Worm (Caenorhabditis elegans) whole organism, L4 larva: ENCODE data around the gene ugt-4.

Experiments
- F26F4.8 ChIP-seq: fragments of 200-800 bp; sonication (Bioruptor generic); conservative IDR thresholded peaks from 2 replicates; pipeline ENCODE4 v1.3.6; 2022; ENCODE audit warnings: missing genetic modification characterization, missing compliant biosample characterization
- T20F7.1 ChIP-seq: fragments of 200-800 bp; sonication (Bioruptor generic); optimal IDR thresholded peaks from 2 replicates; lab custom pipeline; 2018; ENCODE audit warnings: mild to moderate bottlenecking, missing genetic modification characterization, missing compliant biosample characterization
- T26A8.4 ChIP-seq: fragments of 200-800 bp; sonication (Bioruptor generic); IDR thresholded peaks from 2 replicates; pipeline ENCODE4 v1.3.6; 2022; ENCODE audit warnings: missing genetic modification characterization, missing compliant biosample characterization
- Y48G9A.11 ChIP-seq: fragments of 200-800 bp; sonication (Bioruptor generic); IDR thresholded peaks from 2 replicates; pipeline ENCODE4 v1.3.6; 2022; ENCODE audit warnings: missing genetic modification reagents, missing genetic modification characterization, missing compliant biosample characterization
- Y5F2A.4 ChIP-seq: fragments of 200-800 bp; sonication (Bioruptor generic); optimal IDR thresholded peaks from 2 replicates; lab custom pipeline; 2018; ENCODE audit warnings: mild to moderate bottlenecking, missing genetic modification characterization, missing compliant biosample characterization
- ZK546.5 ChIP-seq, 2 experiments: sonication (generic microtip); optimal IDR thresholded peaks; 2 replicates each; lab custom pipeline; 2017; ENCODE audit warnings: missing biosample characterization in 2 of 2, missing genetic modification characterization in 2 of 2
- aha-1 ChIP-seq: fragments of 150-350 bp; peaks from one replicate; lab custom pipeline; 2014; ENCODE audit warnings: missing biosample characterization, missing genetic modification characterization
- ama-1 ChIP-seq: fragments of 150-350 bp; optimal IDR thresholded peaks from 2 replicates; lab custom pipeline; 2014; ENCODE audit warnings: inconsistent platforms, mixed read lengths
- arid-1 ChIP-seq: fragments of 200-800 bp; sonication (Bioruptor generic); conservative IDR thresholded peaks from 2 replicates; pipeline ENCODE4 v1.3.6; 2022; ENCODE audit warnings: missing genetic modification reagents, missing genetic modification characterization, missing compliant biosample characterization
- ceh-20 ChIP-seq: fragments of 200-800 bp; sonication (Bioruptor generic); IDR thresholded peaks from 2 replicates; pipeline ENCODE4 v1.3.6; 2022; ENCODE audit warnings: missing genetic modification reagents, missing genetic modification characterization, missing compliant biosample characterization
- ceh-28 ChIP-seq: fragments of 150-350 bp; optimal IDR thresholded peaks from 2 replicates; lab custom pipeline; 2014; ENCODE audit warnings: missing biosample characterization, missing genetic modification reagents, missing genetic modification characterization
- ceh-32 ChIP-seq: sonication (generic microtip); optimal IDR thresholded peaks from 2 replicates; lab custom pipeline; 2016; ENCODE audit warnings: mild to moderate bottlenecking, missing genetic modification characterization, missing compliant biosample characterization; ENCODE audit not compliant: poor library complexity
- ceh-62 ChIP-seq: sonication (generic microtip); optimal IDR thresholded peaks from 2 replicates; lab custom pipeline; 2017; ENCODE audit warnings: missing biosample characterization, missing genetic modification characterization
- ceh-82 ChIP-seq: sonication (generic microtip); optimal IDR thresholded peaks from 2 replicates; lab custom pipeline; 2017; ENCODE audit warnings: missing biosample characterization, missing genetic modification characterization
- ces-1 ChIP-seq: fragments of 150-350 bp; sonication (generic microtip); optimal IDR thresholded peaks from 4 replicates; lab custom pipeline; 2014; ENCODE audit warnings: missing biosample characterization, missing genetic modification reagents, missing genetic modification characterization
- cey-2 ChIP-seq: sonication (generic microtip); optimal IDR thresholded peaks from 3 replicates; lab custom pipeline; 2017; ENCODE audit warnings: missing genetic modification characterization, mild to moderate bottlenecking, missing compliant biosample characterization, antibody characterized with exemption, borderline replicate concordance; ENCODE audit not compliant: insufficient read depth
- daf-16 ChIP-seq, 3 experiments: sonication (generic microtip); optimal IDR thresholded peaks; 2 replicates each; lab custom pipeline; 2016 to 2017; ENCODE audit warnings: missing genetic modification characterization in 3 of 3, missing genetic modification reagents in 3 of 3, mild to moderate bottlenecking in 2 of 3, missing compliant biosample characterization in 2 of 3, missing biosample characterization in 1 of 3, moderate library complexity in 1 of 3
- daf-8 ChIP-seq: fragments of 200-800 bp; sonication (Bioruptor generic); IDR thresholded peaks from 2 replicates; pipeline ENCODE4 v1.3.6; 2022; ENCODE audit warnings: missing genetic modification characterization, missing compliant biosample characterization
- dmd-8 ChIP-seq: fragments of 200-800 bp; sonication (Bioruptor generic); IDR thresholded peaks from 2 replicates; pipeline ENCODE4 v1.3.6; 2022; ENCODE audit warnings: missing genetic modification characterization, missing compliant biosample characterization
- egl-27 ChIP-seq: sonication (generic microtip); optimal IDR thresholded peaks from 3 replicates; lab custom pipeline; 2017; ENCODE audit warnings: missing biosample characterization, missing genetic modification reagents, missing genetic modification characterization
- gei-8 ChIP-seq: fragments of 200-800 bp; sonication (Bioruptor generic); optimal IDR thresholded peaks from 2 replicates; lab custom pipeline; 2018; ENCODE audit warnings: mild to moderate bottlenecking, missing genetic modification characterization, missing compliant biosample characterization
- hif-1 ChIP-seq, 2 experiments: sonication (generic microtip); optimal IDR thresholded peaks; 2 replicates each; lab custom pipeline; 2016 to 2017; ENCODE audit warnings: missing compliant biosample characterization in 2 of 2, missing genetic modification characterization in 2 of 2, missing genetic modification reagents in 2 of 2, missing genotype in 2 of 2, mild to moderate bottlenecking in 1 of 2
- lim-7 ChIP-seq: fragments of 200-800 bp; sonication (Bioruptor generic); IDR thresholded peaks from 2 replicates; pipeline ENCODE4 v1.3.6; 2022; ENCODE audit warnings: missing genetic modification characterization, missing compliant biosample characterization
- lin-15B ChIP-seq: fragments of 150-350 bp; sonication (generic microtip); optimal IDR thresholded peaks from 3 replicates; lab custom pipeline; 2014; ENCODE audit warnings: missing biosample characterization, missing genetic modification characterization
- lin-29 ChIP-seq: fragments of 200-800 bp; sonication (Bioruptor generic); IDR thresholded peaks from 2 replicates; pipeline ENCODE4 v1.3.6; 2022; ENCODE audit warnings: missing genetic modification reagents, missing genetic modification characterization, missing compliant biosample characterization
- lin-38 ChIP-seq: fragments of 200-800 bp; sonication (Bioruptor generic); IDR thresholded peaks from 2 replicates; pipeline ENCODE4 v1.3.6; 2022; ENCODE audit warnings: missing genetic modification reagents, missing genetic modification characterization, missing compliant biosample characterization
- lsy-2 ChIP-seq, 2 experiments: fragments of 150-350 bp in 1 of 2; sonication (generic microtip) in 1 of 2; optimal IDR thresholded peaks; 2 replicates each; lab custom pipeline; 2014 to 2017; ENCODE audit warnings: missing biosample characterization in 2 of 2, missing genetic modification characterization in 2 of 2
- madf-5 ChIP-seq, 2 experiments: fragments of 200-800 bp; sonication (Bioruptor generic); IDR thresholded peaks; 2 replicates each; pipeline ENCODE4 v1.3.6; 2022; ENCODE audit warnings: missing compliant biosample characterization in 2 of 2, missing genetic modification characterization in 2 of 2
- mxl-2 ChIP-seq: fragments of 200-800 bp; sonication (Bioruptor generic); conservative IDR thresholded peaks from 2 replicates; pipeline ENCODE4 v1.3.6; 2022; ENCODE audit warnings: missing genetic modification reagents, missing genetic modification characterization, missing compliant biosample characterization
- mxl-3 ChIP-seq: fragments of 200-800 bp; sonication (Bioruptor generic); optimal IDR thresholded peaks from 2 replicates; lab custom pipeline; 2018; ENCODE audit warnings: mild to moderate bottlenecking, missing genetic modification characterization, missing compliant biosample characterization
- nhr-10 ChIP-seq: fragments of 150-350 bp; optimal IDR thresholded peaks from 2 replicates; lab custom pipeline; 2014; ENCODE audit warnings: missing biosample characterization, missing genetic modification characterization
- nhr-111 ChIP-seq: fragments of 200-800 bp; sonication (Bioruptor generic); optimal IDR thresholded peaks from 2 replicates; lab custom pipeline; 2018; ENCODE audit warnings: mild to moderate bottlenecking, missing genetic modification characterization, missing compliant biosample characterization
- nhr-28 ChIP-seq: fragments of 150-350 bp; optimal IDR thresholded peaks from 2 replicates; lab custom pipeline; 2014; ENCODE audit warnings: missing biosample characterization, missing genetic modification characterization
- nhr-6 ChIP-seq: fragments of 150-350 bp; optimal IDR thresholded peaks from 2 replicates; lab custom pipeline; 2014; ENCODE audit warnings: missing biosample characterization, missing genetic modification characterization
- nhr-77 ChIP-seq: fragments of 150-350 bp; optimal IDR thresholded peaks from 2 replicates; lab custom pipeline; 2014; ENCODE audit warnings: missing biosample characterization, missing genetic modification characterization
- saeg-2 ChIP-seq: fragments of 200-800 bp; sonication (Bioruptor generic); IDR thresholded peaks from 2 replicates; pipeline ENCODE4 v1.3.6; 2022; ENCODE audit warnings: missing genetic modification reagents, missing genetic modification characterization, missing compliant biosample characterization
- skn-1 ChIP-seq: fragments of 150-350 bp; optimal IDR thresholded peaks from 2 replicates; lab custom pipeline; 2014; ENCODE audit warnings: missing biosample characterization, missing genetic modification characterization
- spr-1 ChIP-seq: sonication (generic microtip); optimal IDR thresholded peaks from 2 replicates; lab custom pipeline; 2016; ENCODE audit warnings: mild to moderate bottlenecking, missing genetic modification characterization, missing compliant biosample characterization
- unc-130 ChIP-seq: sonication (generic microtip); optimal IDR thresholded peaks from 2 replicates; lab custom pipeline; 2016; ENCODE audit warnings: missing genetic modification reagents, missing genetic modification characterization, missing compliant biosample characterization
- unc-62 ChIP-seq, 3 experiments: fragments of 150-350 bp in 1 of 3; sonication (generic microtip); optimal IDR thresholded peaks in 2 of 3; peaks in 1 of 3; 1 replicate in 1 of 3; 2 replicates in 2 of 3; lab custom pipeline; 2014 to 2017; ENCODE audit warnings: missing biosample characterization in 3 of 3, missing genetic modification characterization in 3 of 3, missing genetic modification reagents in 3 of 3, missing genotype in 1 of 3
- zfp-3 ChIP-seq: fragments of 200-800 bp; sonication (Bioruptor generic); conservative IDR thresholded peaks from 2 replicates; pipeline ENCODE4 v1.3.6; 2022; ENCODE audit warnings: missing genetic modification reagents, missing genetic modification characterization, missing compliant biosample characterization
- zip-11 ChIP-seq: fragments of 200-800 bp; sonication (Bioruptor generic); IDR thresholded peaks from 2 replicates; pipeline ENCODE4 v1.3.6; 2022; ENCODE audit warnings: missing genetic modification characterization, missing compliant biosample characterization
- zip-2 ChIP-seq: fragments of 150-350 bp; optimal IDR thresholded peaks from 2 replicates; lab custom pipeline; 2014; ENCODE audit warnings: missing biosample characterization, missing genetic modification characterization
- ztf-7 ChIP-seq: fragments of 150-350 bp; optimal IDR thresholded peaks from 2 replicates; lab custom pipeline; 2014; ENCODE audit warnings: missing biosample characterization, missing genetic modification characterization

The ugt-4 gene

ce11 chrV:12787026-12787425 lies 8.1 kb downstream of the ugt-4 start, which contains the start of gene fkb-4:
fkb-4 (minus strand) TSS chrV:12787126.
- TF ChIP-seq Y5F2A.4 (GFP tag; lab: Kevin White, UChicago): no peak
- TF ChIP-seq nhr-111 (GFP tag; lab: Kevin White, UChicago): no peak
- no peak for TF ChIP-seq ztf-7 (tag; lab: Kevin White, UChicago)
- TF ChIP-seq zip-2 (tag; lab: Kevin White, UChicago): no peak
- no peak for TF ChIP-seq lin-38 (GFP tag; lab: Robert Waterston, UW)
- no peak for TF ChIP-seq nhr-28 (tag; lab: Kevin White, UChicago)
- TF ChIP-seq T26A8.4 (GFP tag; lab: Robert Waterston, UW): no peak
- TF ChIP-seq ces-1 (GFP tag; lab: Kevin White, UChicago): no peak
- TF ChIP-seq spr-1 (tag; lab: Kevin White, UChicago): no peak
- TF ChIP-seq saeg-2 (GFP tag; lab: Robert Waterston, UW): no peak

- TF ChIP-seq cey-2 (tag; lab: Kevin White, UChicago): no peak
- TF ChIP-seq daf-16 (GFP tag; optimal IDR thresholded peaks at IDR 0.05; lab: Kevin White, UChicago): no peak
- no peak for TF ChIP-seq daf-16 (tag; optimal IDR thresholded peaks at IDR 0.05; lab: Kevin White, UChicago)
- TF ChIP-seq spr-1 (tag; lab: Kevin White, UChicago): no peak
- no peak for TF ChIP-seq zfp-3
- no peak for TF ChIP-seq lin-38 (GFP tag; lab: Robert Waterston, UW)
- no peak for TF ChIP-seq ZK546.5 (tag; optimal IDR thresholded peaks at IDR 0.05; lab: Kevin White, UChicago)
- no peak for TF ChIP-seq nhr-10 (tag; lab: Kevin White, UChicago)
- TF ChIP-seq aha-1 (tag; lab: Kevin White, UChicago): no peak
- TF ChIP-seq nhr-77 (tag; lab: Kevin White, UChicago): no peak
- no peak for TF ChIP-seq saeg-2 (GFP tag; lab: Robert Waterston, UW)
- TF ChIP-seq skn-1 (tag; lab: Kevin White, UChicago): no peak
- TF ChIP-seq ceh-62 (tag; lab: Kevin White, UChicago): no peak
- no peak for TF ChIP-seq lsy-2 (tag; optimal IDR thresholded peaks at IDR 0.05; lab: Kevin White, UChicago)
- no peak for TF ChIP-seq nhr-6 (tag; lab: Kevin White, UChicago)
- no peak for TF ChIP-seq gei-8 (GFP tag; lab: Kevin White, UChicago)
- TF ChIP-seq mxl-2: no peak
- no peak for TF ChIP-seq arid-1 (GFP tag; lab: Robert Waterston, UW)
- no peak for TF ChIP-seq lin-15B (tag; lab: Kevin White, UChicago)
- no peak for TF ChIP-seq dmd-8
- TF ChIP-seq ceh-82 (tag; lab: Kevin White, UChicago): no peak
Measured at ce11 chrV:12786340-12786739, 8.8 kb downstream of the ugt-4 start.

ce11 chrV:12784861-12785260 lies 10.3 kb downstream of the ugt-4 start, which contains the start of gene sre-20:
sre-20 (minus strand) TSS chrV:12784961.
- TF ChIP-seq hif-1 (tag; optimal IDR thresholded peaks at IDR 0.05; lab: Kevin White, UChicago) (no peak), zip-2 (tag; lab: Kevin White, UChicago) (no peak), T20F7.1 (GFP tag; lab: Kevin White, UChicago) (no peak), egl-27 (tag; lab: Kevin White, UChicago) (no peak)

ce11 chrV:12780248-12780647 lies 14.9 kb downstream of the ugt-4 start:
- TF ChIP-seq nhr-6 (tag; lab: Kevin White, UChicago): peak; percentile 73
- 0 out of 2 replicates have a peak, but pooled peaks have one; percentile 38 for TF ChIP-seq daf-8 (GFP tag; lab: Robert Waterston, UW)
- TF ChIP-seq mxl-3 (GFP tag; lab: Kevin White, UChicago): peak; percentile 70
- TF ChIP-seq ceh-28: no peak
- TF ChIP-seq unc-62 (GFP tag; optimal IDR thresholded peaks at IDR 0.05 in 1 of 2; lab: Kevin White, UChicago): peak in 1 of 2 experiments; percentile 80
- TF ChIP-seq unc-62 (tag; optimal IDR thresholded peaks at IDR 0.05; lab: Kevin White, UChicago): no peak
- TF ChIP-seq ceh-32: no peak
- TF ChIP-seq F26F4.8 (GFP tag; lab: Robert Waterston, UW): peak; percentile 75; the same call in 1 of the 2 replicates
- peak in 1 of 2 experiments; percentile 92; a peak in 2 of 4 replicates for TF ChIP-seq madf-5 (GFP tag; IDR thresholded peaks at IDR 0.05; lab: Robert Waterston, UW)
- peak; percentile 57 for TF ChIP-seq unc-130 (GFP tag; lab: Kevin White, UChicago)
- peak; percentile 67 for TF ChIP-seq lin-29 (GFP tag; lab: Robert Waterston, UW)
- peak; percentile 22 to 62 for TF ChIP-seq daf-16 (GFP tag; optimal IDR thresholded peaks at IDR 0.05; lab: Kevin White, UChicago)
- TF ChIP-seq daf-16 (tag; optimal IDR thresholded peaks at IDR 0.05; lab: Kevin White, UChicago): no peak
- peak; percentile 97 for TF ChIP-seq lim-7 (GFP tag; lab: Robert Waterston, UW)
- TF ChIP-seq Y48G9A.11 (GFP tag; lab: Robert Waterston, UW): peak; percentile 85
- no peak for TF ChIP-seq ama-1 (lab: Kevin White, UChicago)
- TF ChIP-seq zip-11: peak; percentile 75
- TF ChIP-seq ceh-20 (GFP tag; lab: Robert Waterston, UW): 0 out of 2 replicates have a peak, but pooled peaks have one; percentile 47
